Fruit fly (Drosophila melanogaster) whole organism, embryonic: ENCODE measurements around the gene ATP7.

Experiments
- Awh ChIP-seq: fragments of 200-800 bp; sonication (Bioruptor generic); IDR thresholded peaks from 2 replicates; pipeline ENCODE4, ENCODE4 v1.3.6; 2022; ENCODE audit warnings: missing biosample characterization, missing genetic modification characterization
- CG12659 ChIP-seq: fragments of 200-800 bp; sonication (Bioruptor generic); optimal IDR thresholded peaks from 3 replicates; lab custom pipeline; 2017; ENCODE audit warnings: mild to moderate bottlenecking, missing biosample characterization, missing genetic modification reagents, missing genetic modification characterization
- CG13424 ChIP-seq: fragments of 200-800 bp; sonication (Bioruptor generic); optimal IDR thresholded peaks from 2 replicates; lab custom pipeline; 2019; ENCODE audit warnings: missing biosample characterization, mild to moderate bottlenecking, missing genetic modification characterization, moderate library complexity
- CG14710 ChIP-seq: fragments of 200-800 bp; sonication (Bioruptor generic); optimal IDR thresholded peaks from 3 replicates; lab custom pipeline; 2019; ENCODE audit warnings: missing biosample characterization, mild to moderate bottlenecking, missing genetic modification characterization, moderate library complexity
- CG16813 ChIP-seq: fragments of 200-800 bp; sonication (Bioruptor generic); IDR thresholded peaks from 3 replicates; pipeline ENCODE4 v1.3.6; 2022; ENCODE audit warnings: missing biosample characterization, missing genetic modification characterization; ENCODE audit not compliant: partially characterized antibody
- CG18764 ChIP-seq: fragments of 200-800 bp; sonication (Bioruptor generic); optimal IDR thresholded peaks from 3 replicates; lab custom pipeline; 2016; ENCODE audit warnings: missing biosample characterization, missing genetic modification characterization
- CG31224 ChIP-seq: fragments of 200-800 bp; sonication (Bioruptor generic); IDR thresholded peaks from 2 replicates; pipeline ENCODE4 v1.3.6; 2022; ENCODE audit warnings: missing biosample characterization, missing genetic modification characterization
- CG3163 ChIP-seq: fragments of 200-800 bp; sonication (Bioruptor generic); optimal IDR thresholded peaks from 3 replicates; lab custom pipeline; 2016; ENCODE audit warnings: missing biosample characterization, missing genetic modification characterization
- CG32532 ChIP-seq: fragments of 200-800 bp; sonication (Bioruptor generic); IDR thresholded peaks from 2 replicates; pipeline ENCODE4 v1.3.6; 2022; ENCODE audit warnings: missing biosample characterization, missing genetic modification characterization
- CG34376 ChIP-seq: fragments of 200-800 bp; sonication (Bioruptor generic); optimal IDR thresholded peaks from 2 replicates; lab custom pipeline; 2018; ENCODE audit warnings: missing biosample characterization, mild to moderate bottlenecking, missing genetic modification characterization
- CG3838 ChIP-seq: fragments of 200-800 bp; sonication (Bioruptor generic); optimal IDR thresholded peaks from 3 replicates; lab custom pipeline; 2016; ENCODE audit warnings: missing biosample characterization, missing genetic modification characterization
- CG3847 ChIP-seq: fragments of 200-800 bp; sonication (Bioruptor generic); IDR thresholded peaks from 2 replicates; pipeline ENCODE4 v1.3.6; 2022; ENCODE audit warnings: missing biosample characterization, missing genetic modification characterization
- CG42726 ChIP-seq: fragments of 200-800 bp; sonication (Bioruptor generic); IDR thresholded peaks from 2 replicates; pipeline ENCODE4 v1.3.6; 2022; ENCODE audit warnings: missing biosample characterization, missing genetic modification characterization; ENCODE audit not compliant: partially characterized antibody
- CG5180 ChIP-seq: fragments of 200-800 bp; sonication (Bioruptor generic); optimal IDR thresholded peaks from 3 replicates; lab custom pipeline; 2017; ENCODE audit warnings: missing biosample characterization, missing genetic modification characterization, mild to moderate bottlenecking, moderate library complexity, missing genetic modification reagents
- CG7745 ChIP-seq: fragments of 200-800 bp; sonication (Bioruptor generic); optimal IDR thresholded peaks from 2 replicates; lab custom pipeline; 2018; ENCODE audit warnings: missing biosample characterization, mild to moderate bottlenecking, missing genetic modification characterization, moderate library complexity
- CG8478 ChIP-seq: fragments of >200 bp; optimal IDR thresholded peaks from 2 replicates; lab custom pipeline; 2018
- CoRest ChIP-seq: fragments of 200-800 bp; sonication (Bioruptor generic); optimal IDR thresholded peaks from 3 replicates; lab custom pipeline; 2018; ENCODE audit warnings: missing biosample characterization, mild to moderate bottlenecking, missing genetic modification characterization, moderate library complexity
- Dip2 ChIP-seq: fragments of 200-800 bp; sonication (Bioruptor generic); IDR thresholded peaks from 2 replicates; pipeline ENCODE4 v1.3.6; 2022; ENCODE audit warnings: missing biosample characterization, missing genetic modification characterization
- Dll ChIP-seq: fragments of 200-800 bp; sonication (Bioruptor generic); IDR thresholded peaks from 4 replicates; pipeline ENCODE4 v1.3.6; 2022; ENCODE audit warnings: missing biosample characterization, missing genetic modification characterization; ENCODE audit not compliant: partially characterized antibody
- Dp ChIP-seq: fragments of 200-800 bp; sonication (Bioruptor generic); optimal IDR thresholded peaks from 2 replicates; lab custom pipeline; 2018; ENCODE audit warnings: missing biosample characterization, mild to moderate bottlenecking, missing genetic modification characterization, moderate library complexity
- Elba2 ChIP-seq: fragments of 200-800 bp; sonication (Bioruptor generic); optimal IDR thresholded peaks from 3 replicates; lab custom pipeline; 2016; ENCODE audit warnings: missing biosample characterization, missing genetic modification characterization
- HHEX ChIP-seq: fragments of 200-800 bp; sonication (Bioruptor generic); optimal IDR thresholded peaks from 3 replicates; lab custom pipeline; 2017; ENCODE audit warnings: missing biosample characterization, mild to moderate bottlenecking, missing genetic modification characterization, missing genetic modification reagents
- HLH4C ChIP-seq: fragments of 200-800 bp; sonication (Bioruptor generic); IDR thresholded peaks from 3 replicates; pipeline ENCODE4 v1.3.6; 2022; ENCODE audit warnings: missing biosample characterization, missing genetic modification characterization; ENCODE audit not compliant: partially characterized antibody
- Hsf ChIP-seq: fragments of 200-800 bp; sonication (Bioruptor generic); optimal IDR thresholded peaks from 3 replicates; lab custom pipeline; 2016; ENCODE audit warnings: missing biosample characterization, missing genetic modification characterization
- Mes4 ChIP-seq: fragments of 200-800 bp; sonication (Bioruptor generic); optimal IDR thresholded peaks from 2 replicates; lab custom pipeline; 2016; ENCODE audit warnings: missing biosample characterization, missing genetic modification characterization
- NfI ChIP-seq: fragments of 200-800 bp; sonication (Bioruptor generic); optimal IDR thresholded peaks from 3 replicates; lab custom pipeline; 2018; ENCODE audit warnings: missing biosample characterization, mild to moderate bottlenecking, missing genetic modification characterization, moderate library complexity
- Ptx1 ChIP-seq: fragments of 200-800 bp; sonication (Bioruptor generic); IDR thresholded peaks from 2 replicates; pipeline ENCODE4 v1.3.6; 2022; ENCODE audit warnings: missing biosample characterization, missing genetic modification characterization
- Scr ChIP-seq: fragments of 200-800 bp; sonication (Bioruptor generic); IDR thresholded peaks from 2 replicates; pipeline ENCODE4 v1.3.6; 2022; ENCODE audit warnings: missing biosample characterization, missing genetic modification characterization; ENCODE audit not compliant: partially characterized antibody
- TFAM ChIP-seq: fragments of 200-800 bp; sonication (Bioruptor generic); optimal IDR thresholded peaks from 2 replicates; lab custom pipeline; 2017; ENCODE audit warnings: missing biosample characterization, missing genetic modification characterization, inconsistent platforms
- Tbp ChIP-seq: fragments of >200 bp; optimal IDR thresholded peaks from 2 replicates; lab custom pipeline; 2018; ENCODE audit warnings: missing biosample characterization, missing genetic modification characterization
- Xrp1 ChIP-seq: fragments of 200-800 bp; sonication (Bioruptor generic); IDR thresholded peaks from 2 replicates; pipeline ENCODE4 v1.3.6; 2022; ENCODE audit warnings: missing biosample characterization, missing genetic modification characterization
- br ChIP-seq: fragments of >200 bp; optimal IDR thresholded peaks from 2 replicates; lab custom pipeline; 2017
- crc ChIP-seq: fragments of 200-800 bp; sonication (Bioruptor generic); optimal IDR thresholded peaks from 2 replicates; lab custom pipeline; 2016; ENCODE audit warnings: missing biosample characterization, missing genetic modification characterization
- ems ChIP-seq: fragments of 200-800 bp; sonication (Bioruptor generic); optimal IDR thresholded peaks from 3 replicates; lab custom pipeline; 2016; ENCODE audit warnings: missing biosample characterization, missing genetic modification characterization
- fd102C ChIP-seq: fragments of 200-800 bp; sonication (Bioruptor generic); optimal IDR thresholded peaks from 2 replicates; lab custom pipeline; 2018; ENCODE audit warnings: missing biosample characterization, mild to moderate bottlenecking, missing genetic modification characterization, moderate library complexity
- gro ChIP-seq: fragments of 200-800 bp; sonication (Bioruptor generic); optimal IDR thresholded peaks from 2 replicates; lab custom pipeline; 2016; ENCODE audit warnings: missing biosample characterization, missing genetic modification characterization
- hkb ChIP-seq, 2 experiments: fragments of 200-800 bp in 1 of 2; fragments of >200 bp in 1 of 2; sonication (Bioruptor generic) in 1 of 2; IDR thresholded peaks in 1 of 2; optimal IDR thresholded peaks in 1 of 2; 2 replicates each; pipeline versions ENCODE4 v1.3.6 to Lab custom; 2017 to 2022; ENCODE audit warnings: missing biosample characterization in 1 of 2, missing genetic modification characterization in 1 of 2
- inv ChIP-seq: fragments of 200-800 bp; sonication (Bioruptor generic); IDR thresholded peaks from 2 replicates; pipeline ENCODE4 v1.3.6; 2022; ENCODE audit warnings: missing biosample characterization, missing genetic modification characterization; ENCODE audit not compliant: partially characterized antibody
- knrl ChIP-seq: fragments of 200-800 bp; sonication (Bioruptor generic); IDR thresholded peaks from 3 replicates; pipeline ENCODE4 v1.3.6; 2022; ENCODE audit warnings: missing biosample characterization, missing genetic modification characterization; ENCODE audit not compliant: partially characterized antibody
- lola ChIP-seq, 3 experiments: fragments of >200 bp in 2 of 3; fragments of 200-800 bp in 1 of 3; sonication (Bioruptor generic) in 1 of 3; optimal IDR thresholded peaks; 2 replicates each; lab custom pipeline; 2017 to 2019; ENCODE audit warnings: missing biosample characterization in 3 of 3, missing genetic modification characterization in 3 of 3, mild to moderate bottlenecking in 1 of 3, moderate library complexity in 1 of 3
- pfk ChIP-seq: fragments of 200-800 bp; sonication (Bioruptor generic); optimal IDR thresholded peaks from 2 replicates; lab custom pipeline; 2018; ENCODE audit warnings: missing biosample characterization, mild to moderate bottlenecking, missing genetic modification characterization, moderate library complexity
- repo ChIP-seq: fragments of 200-800 bp; sonication (Bioruptor generic); optimal IDR thresholded peaks from 2 replicates; lab custom pipeline; 2016; ENCODE audit warnings: missing biosample characterization, missing genetic modification characterization
- sc ChIP-seq, 3 experiments: fragments of >200 bp in 2 of 3; fragments of 200-800 bp in 1 of 3; sonication (Bioruptor generic) in 1 of 3; optimal IDR thresholded peaks; 2 replicates in 2 of 3; 3 replicates in 1 of 3; lab custom pipeline; 2017; ENCODE audit warnings: mild to moderate bottlenecking in 1 of 3, missing biosample characterization in 1 of 3, missing genetic modification characterization in 1 of 3, missing genetic modification reagents in 1 of 3
- scrt ChIP-seq: fragments of 200-800 bp; sonication (Bioruptor generic); optimal IDR thresholded peaks from 2 replicates; lab custom pipeline; 2018; ENCODE audit warnings: missing biosample characterization, mild to moderate bottlenecking, missing genetic modification characterization, moderate library complexity
- stwl ChIP-seq: fragments of 200-800 bp; sonication (Bioruptor generic); optimal IDR thresholded peaks from 3 replicates; lab custom pipeline; 2018; ENCODE audit warnings: missing biosample characterization, mild to moderate bottlenecking, missing genetic modification characterization, moderate library complexity
- tgo ChIP-seq: fragments of 200-800 bp; sonication (Bioruptor generic); IDR thresholded peaks from 3 replicates; pipeline ENCODE4 v1.3.6; 2022; ENCODE audit warnings: missing biosample characterization, missing genetic modification characterization
- tio ChIP-seq: fragments of 200-800 bp; sonication (Bioruptor generic); optimal IDR thresholded peaks from 2 replicates; lab custom pipeline; 2017; ENCODE audit warnings: missing biosample characterization, missing genetic modification characterization, inconsistent platforms
- tx ChIP-seq: fragments of 200-800 bp; sonication (Bioruptor generic); optimal IDR thresholded peaks from 2 replicates; lab custom pipeline; 2016; ENCODE audit warnings: missing biosample characterization, missing genetic modification characterization
- wdn ChIP-seq: fragments of 200-800 bp; sonication (Bioruptor generic); IDR thresholded peaks from 2 replicates; pipeline ENCODE4 v1.3.6; 2022; ENCODE audit warnings: missing biosample characterization, missing genetic modification characterization
- z ChIP-seq: fragments of 200-800 bp; sonication (Bioruptor generic); IDR thresholded peaks from 3 replicates; pipeline ENCODE4 v1.3.6; 2022; ENCODE audit warnings: missing biosample characterization, missing genetic modification characterization

Gene ATP7

DNA sequence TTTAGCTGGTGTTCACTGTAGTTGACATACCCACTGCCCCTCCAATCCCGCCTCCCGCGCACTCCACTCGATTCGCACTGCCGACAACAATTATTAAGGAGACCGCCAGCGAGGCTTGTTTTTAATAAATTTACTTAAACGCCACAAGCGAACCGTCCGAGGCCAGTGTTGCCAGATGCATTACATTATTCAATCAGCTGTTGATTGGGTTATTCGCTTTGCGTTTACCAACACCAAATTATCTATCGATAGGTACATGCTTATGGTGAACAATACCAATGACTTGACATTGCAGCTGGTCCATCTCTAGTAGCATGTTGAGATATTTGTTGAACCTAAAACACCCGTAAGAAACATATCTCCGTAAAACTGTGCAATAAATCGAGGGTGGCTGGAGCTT, 32.2 kb downstream of the ATP7 start, which contains the start of the genes CG10353 and SelG (continued):
- TF ChIP-seq CG31224 (GFP tag; lab: Robert Waterston, UW) (no peak), CG12659 (peak; percentile 73), tio (GFP tag; lab: Kevin White, UChicago) (no peak), crc (GFP tag; lab: Kevin White, UChicago) (no peak), CG16813 (peak; percentile 79), repo (GFP tag; lab: Kevin White, UChicago) (peak; percentile 38), TFAM (no peak), Ptx1 (GFP tag; lab: Robert Waterston, UW) (no peak), scrt (GFP tag; lab: Kevin White, UChicago) (peak; percentile 23), fd102C (no peak), CG5180 (GFP tag; lab: Kevin White, UChicago) (no peak), hkb (optimal IDR thresholded peaks at IDR 0.05; lab: Kevin White, UChicago) (no peak), hkb (GFP tag; IDR thresholded peaks at IDR 0.05; lab: Robert Waterston, UW) (no peak), CG3847 (GFP tag; lab: Robert Waterston, UW) (peak; percentile 68), Elba2 (GFP tag; lab: Kevin White, UChicago) (no peak), CG18764 (peak; percentile 27), CG7745 (tag; lab: Kevin White, UChicago) (no peak), inv (GFP tag; lab: Robert Waterston, UW) (peak; percentile 75), CG32532 (no peak), Dip2 (GFP tag; lab: Robert Waterston, UW) (no peak), tgo (GFP tag; lab: Robert Waterston, UW) (peak; percentile 20; the same call in 1 of the 3 replicates), Tbp (GFP tag; lab: Kevin White, UChicago) (no peak), wdn (GFP tag; lab: Robert Waterston, UW) (0 out of 2 replicates have a peak, but pooled peaks have one; percentile 29), Awh (GFP tag; lab: Robert Waterston, UW) (no peak), sc (optimal IDR thresholded peaks at IDR 0.05; lab: Kevin White, UChicago) (no peak), sc (GFP tag; optimal IDR thresholded peaks at IDR 0.05; lab: Kevin White, UChicago) (no peak), stwl (tag; lab: Kevin White, UChicago) (peak; percentile 99), ems (GFP tag; lab: Kevin White, UChicago) (peak; percentile 35), Scr (GFP tag; lab: Robert Waterston, UW) (peak; percentile 80), CoRest (tag; lab: Kevin White, UChicago) (peak; percentile 0), Dp (GFP tag; lab: Kevin White, UChicago) (peak; percentile 46), pfk (peak; percentile 36), HLH4C (GFP tag; lab: Robert Waterston, UW) (peak; percentile 70), Hsf (GFP tag; lab: Kevin White, UChicago) (peak; percentile 22), CG3838 (GFP tag; lab: Kevin White, UChicago) (no peak), CG8478 (no peak), NfI (GFP tag; lab: Kevin White, UChicago) (peak; percentile 26), z (GFP tag; lab: Robert Waterston, UW) (no peak), Dll (GFP tag; lab: Robert Waterston, UW) (peak; percentile 78), CG13424 (tag; lab: Kevin White, UChicago) (peak; percentile 13), CG42726 (GFP tag; lab: Robert Waterston, UW) (peak; percentile 70; the same call in 1 of the 2 replicates), Mes4 (peak; percentile 10), tx (GFP tag; lab: Kevin White, UChicago) (no peak), CG34376 (GFP tag; lab: Kevin White, UChicago) (peak; percentile 44), CG3163 (GFP tag; lab: Kevin White, UChicago) (peak; percentile 27), Xrp1 (GFP tag; lab: Robert Waterston, UW) (no peak), lola (GFP tag; optimal IDR thresholded peaks at IDR 0.05; lab: Kevin White, UChicago) (no peak), br (no peak), CG14710 (tag; lab: Kevin White, UChicago) (peak; percentile 52), knrl (GFP tag; lab: Robert Waterston, UW) (peak; percentile 83), gro (GFP tag; lab: Kevin White, UChicago) (peak; percentile 50), HHEX (peak; percentile 2)
